Worm (Caenorhabditis elegans) whole organism, L4 larva: ENCODE measurements around the gene gst-1.
A peak's percentile ranks its signal among the peaks of the same experiment; 100 is the strongest.

Experiments used
- F44E2.7 ChIP-seq: fragments of 200-800 bp; sonication (Bioruptor generic); IDR thresholded peaks from 2 replicates; pipeline ENCODE4 v2.1.2; 2022; ENCODE audit warnings: missing genetic modification characterization, missing compliant biosample characterization
- Y48G9A.11 ChIP-seq: fragments of 200-800 bp; sonication (Bioruptor generic); IDR thresholded peaks from 2 replicates; pipeline ENCODE4 v1.3.6; 2022; ENCODE audit warnings: missing genetic modification reagents, missing genetic modification characterization, missing compliant biosample characterization
- Y5F2A.4 ChIP-seq: fragments of 200-800 bp; sonication (Bioruptor generic); optimal IDR thresholded peaks from 2 replicates; lab custom pipeline; 2018; ENCODE audit warnings: mild to moderate bottlenecking, missing genetic modification characterization, missing compliant biosample characterization
- aha-1 ChIP-seq: fragments of 150-350 bp; peaks from one replicate; lab custom pipeline; 2014; ENCODE audit warnings: missing biosample characterization, missing genetic modification characterization
- aly-2 ChIP-seq: sonication (generic microtip); optimal IDR thresholded peaks from 2 replicates; lab custom pipeline; 2018; ENCODE audit warnings: missing biosample characterization, missing genetic modification characterization
- ama-1 ChIP-seq: fragments of 150-350 bp; optimal IDR thresholded peaks from 2 replicates; lab custom pipeline; 2014; ENCODE audit warnings: inconsistent platforms, mixed read lengths
- ceh-62 ChIP-seq: sonication (generic microtip); optimal IDR thresholded peaks from 2 replicates; lab custom pipeline; 2017; ENCODE audit warnings: missing biosample characterization, missing genetic modification characterization
- ces-1 ChIP-seq: fragments of 150-350 bp; sonication (generic microtip); optimal IDR thresholded peaks from 4 replicates; lab custom pipeline; 2014; ENCODE audit warnings: missing biosample characterization, missing genetic modification reagents, missing genetic modification characterization
- daf-16 ChIP-seq, 3 experiments: sonication (generic microtip); optimal IDR thresholded peaks; 2 replicates each; lab custom pipeline; 2016 to 2017; ENCODE audit warnings: missing genetic modification characterization in 3 of 3, missing genetic modification reagents in 3 of 3, mild to moderate bottlenecking in 2 of 3, missing compliant biosample characterization in 2 of 3, missing biosample characterization in 1 of 3, moderate library complexity in 1 of 3
- daf-19 ChIP-seq: fragments of 200-800 bp; sonication (Bioruptor generic); conservative IDR thresholded peaks from 2 replicates; pipeline ENCODE4 v1.3.6; 2022; ENCODE audit warnings: missing genetic modification characterization, missing compliant biosample characterization
- dmd-8 ChIP-seq: fragments of 200-800 bp; sonication (Bioruptor generic); IDR thresholded peaks from 2 replicates; pipeline ENCODE4 v1.3.6; 2022; ENCODE audit warnings: missing genetic modification characterization, missing compliant biosample characterization
- dve-1 ChIP-seq: sonication (generic microtip); optimal IDR thresholded peaks from 2 replicates; lab custom pipeline; 2017; ENCODE audit warnings: antibody characterized with exemption, mild to moderate bottlenecking, missing genetic modification characterization, missing compliant biosample characterization; ENCODE audit not compliant: insufficient read depth
- egl-27 ChIP-seq: sonication (generic microtip); optimal IDR thresholded peaks from 3 replicates; lab custom pipeline; 2017; ENCODE audit warnings: missing biosample characterization, missing genetic modification reagents, missing genetic modification characterization
- fkh-10 ChIP-seq: fragments of 150-350 bp; optimal IDR thresholded peaks from 2 replicates; lab custom pipeline; 2014; ENCODE audit warnings: missing biosample characterization, missing genetic modification reagents, missing genetic modification characterization
- fos-1 ChIP-seq: fragments of 150-350 bp; optimal IDR thresholded peaks from 2 replicates; lab custom pipeline; 2014; ENCODE audit warnings: missing biosample characterization, missing genetic modification characterization
- hlh-11 ChIP-seq: fragments of 200-800 bp; sonication (Bioruptor generic); optimal IDR thresholded peaks from 2 replicates; lab custom pipeline; 2018; ENCODE audit warnings: mild to moderate bottlenecking, missing genetic modification characterization, missing compliant biosample characterization
- hlh-30 ChIP-seq: sonication (generic microtip); optimal IDR thresholded peaks from 2 replicates; lab custom pipeline; 2017; ENCODE audit warnings: antibody characterized with exemption, mild to moderate bottlenecking, missing genetic modification characterization, missing compliant biosample characterization; ENCODE audit not compliant: insufficient read depth
- lin-1 ChIP-seq: fragments of 200-800 bp; sonication (Bioruptor generic); IDR thresholded peaks from 2 replicates; pipeline ENCODE4 v1.3.6; 2022; ENCODE audit warnings: missing genetic modification reagents, missing genetic modification characterization, missing compliant biosample characterization
- lin-38 ChIP-seq: fragments of 200-800 bp; sonication (Bioruptor generic); IDR thresholded peaks from 2 replicates; pipeline ENCODE4 v1.3.6; 2022; ENCODE audit warnings: missing genetic modification reagents, missing genetic modification characterization, missing compliant biosample characterization
- lir-3 ChIP-seq: sonication (generic microtip); optimal IDR thresholded peaks from 2 replicates; lab custom pipeline; 2016; ENCODE audit warnings: mild to moderate bottlenecking, missing genetic modification characterization, missing compliant biosample characterization
- madf-9 ChIP-seq: fragments of 200-800 bp; sonication (Bioruptor generic); conservative IDR thresholded peaks from 2 replicates; pipeline ENCODE4 v1.3.6; 2022; ENCODE audit warnings: missing genetic modification reagents, missing genetic modification characterization, missing compliant biosample characterization
- nhr-111 ChIP-seq: fragments of 200-800 bp; sonication (Bioruptor generic); optimal IDR thresholded peaks from 2 replicates; lab custom pipeline; 2018; ENCODE audit warnings: mild to moderate bottlenecking, missing genetic modification characterization, missing compliant biosample characterization
- nhr-237 ChIP-seq: sonication (generic microtip); optimal IDR thresholded peaks from 2 replicates; lab custom pipeline; 2017; ENCODE audit warnings: missing biosample characterization, missing genetic modification characterization
- nhr-28 ChIP-seq: fragments of 150-350 bp; optimal IDR thresholded peaks from 2 replicates; lab custom pipeline; 2014; ENCODE audit warnings: missing biosample characterization, missing genetic modification characterization
- nhr-42 ChIP-seq: fragments of 200-800 bp; sonication (Bioruptor generic); IDR thresholded peaks from 2 replicates; pipeline ENCODE4 v1.3.6; 2022; ENCODE audit warnings: missing genetic modification characterization, missing compliant biosample characterization
- rbr-2 ChIP-seq: sonication (generic microtip); optimal IDR thresholded peaks from 2 replicates; lab custom pipeline; 2016; ENCODE audit warnings: missing genotype, missing genetic modification characterization, missing compliant biosample characterization
- saeg-2 ChIP-seq: fragments of 200-800 bp; sonication (Bioruptor generic); IDR thresholded peaks from 2 replicates; pipeline ENCODE4 v1.3.6; 2022; ENCODE audit warnings: missing genetic modification reagents, missing genetic modification characterization, missing compliant biosample characterization
- set-16 ChIP-seq: fragments of 200-800 bp; sonication (Bioruptor generic); IDR thresholded peaks from 2 replicates; pipeline ENCODE4 v1.3.6; 2022; ENCODE audit warnings: missing genetic modification reagents, missing genetic modification characterization, missing compliant biosample characterization
- snpc-1.2 ChIP-seq: fragments of 200-800 bp; sonication (Bioruptor generic); IDR thresholded peaks from 2 replicates; pipeline ENCODE4 v1.3.6; 2022; ENCODE audit warnings: missing genetic modification reagents, missing genetic modification characterization, missing compliant biosample characterization
- snpc-4 ChIP-seq: fragments of 150-350 bp; optimal IDR thresholded peaks from 2 replicates; lab custom pipeline; 2014; ENCODE audit warnings: missing biosample characterization, missing genetic modification characterization
- tra-1 ChIP-seq: fragments of 200-800 bp; sonication (Bioruptor generic); IDR thresholded peaks from 2 replicates; pipeline ENCODE4 v1.3.6; 2022; ENCODE audit warnings: missing genetic modification reagents, missing genetic modification characterization, missing compliant biosample characterization
- unc-62 ChIP-seq, 3 experiments: fragments of 150-350 bp in 1 of 3; sonication (generic microtip); optimal IDR thresholded peaks in 2 of 3; peaks in 1 of 3; 1 replicate in 1 of 3; 2 replicates in 2 of 3; lab custom pipeline; 2014 to 2017; ENCODE audit warnings: missing biosample characterization in 3 of 3, missing genetic modification characterization in 3 of 3, missing genetic modification reagents in 3 of 3, missing genotype in 1 of 3
- zag-1 ChIP-seq: fragments of 150-350 bp; optimal IDR thresholded peaks from 2 replicates; lab custom pipeline; 2014; ENCODE audit warnings: missing biosample characterization, missing genetic modification characterization
- zfp-3 ChIP-seq: fragments of 200-800 bp; sonication (Bioruptor generic); conservative IDR thresholded peaks from 2 replicates; pipeline ENCODE4 v1.3.6; 2022; ENCODE audit warnings: missing genetic modification reagents, missing genetic modification characterization, missing compliant biosample characterization
- zip-11 ChIP-seq: fragments of 200-800 bp; sonication (Bioruptor generic); IDR thresholded peaks from 2 replicates; pipeline ENCODE4 v1.3.6; 2022; ENCODE audit warnings: missing genetic modification characterization, missing compliant biosample characterization

Gene gst-1

ce11 chrIII:9077708-9078107 lies 18.6 kb downstream of the gst-1 start, which contains the start of gene F02A9.1:
Gene F02A9.1, minus strand, starts transcription at chrIII:9077808.
- no peak for TF ChIP-seq tra-1 (GFP tag; lab: Robert Waterston, UW)
- no peak for TF ChIP-seq lir-3 (tag; lab: Kevin White, UChicago)
- no peak for TF ChIP-seq hlh-30
- TF ChIP-seq rbr-2 (tag; lab: Kevin White, UChicago), result no peak
- TF ChIP-seq F44E2.7 (GFP tag; lab: Robert Waterston, UW), result no peak
- TF ChIP-seq Y5F2A.4, result no peak
- no peak for TF ChIP-seq nhr-111 (GFP tag; lab: Kevin White, UChicago)
- TF ChIP-seq snpc-1.2 (GFP tag; lab: Robert Waterston, UW), result no peak
- no peak for TF ChIP-seq egl-27 (tag; lab: Kevin White, UChicago)
- no peak for TF ChIP-seq nhr-42
- TF ChIP-seq zfp-3, result no peak
- no peak for TF ChIP-seq aly-2 (tag; lab: Kevin White, UChicago)

DNA sequence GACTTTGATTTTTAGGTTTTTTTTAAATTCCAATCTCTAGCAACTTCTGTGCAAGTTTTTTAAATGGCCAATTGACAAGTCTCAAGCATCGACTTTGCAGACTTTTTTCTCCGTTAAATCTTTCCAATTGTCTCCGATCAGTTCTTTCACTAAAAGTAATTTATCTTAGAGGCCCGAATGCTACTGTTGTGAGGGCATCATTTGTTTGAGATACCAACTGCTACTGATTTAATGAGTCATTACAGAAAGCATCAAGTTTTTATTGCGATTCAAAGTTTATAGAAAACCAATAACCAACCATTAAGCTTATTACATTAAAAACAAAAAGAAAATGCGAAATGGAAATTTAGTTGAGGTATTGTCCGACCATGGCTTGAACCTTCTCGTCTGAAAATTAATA lies 21.0 kb downstream of the gst-1 start:
- TF ChIP-seq aha-1 (tag; lab: Kevin White, UChicago) (peak; percentile 22), nhr-237 (tag; lab: Kevin White, UChicago) (no peak)

ce11 chrIII:9081055-9081454 lies 21.9 kb downstream of the gst-1 start, which contains the start of gene far-1:
Gene far-1, minus strand, starts transcription at chrIII:9081179.
- no peak for TF ChIP-seq zag-1
- peak in 1 of 2 experiments; percentile 48 for TF ChIP-seq unc-62 (GFP tag; optimal IDR thresholded peaks at IDR 0.05 in 1 of 2; lab: Kevin White, UChicago)
- no peak for TF ChIP-seq unc-62 (tag; optimal IDR thresholded peaks at IDR 0.05; lab: Kevin White, UChicago)

- no peak for TF ChIP-seq saeg-2 (GFP tag; lab: Robert Waterston, UW)
- peak; percentile 75 for TF ChIP-seq set-16 (GFP tag; lab: Robert Waterston, UW)
- no peak for TF ChIP-seq lin-38
- no peak for TF ChIP-seq fkh-10
- no peak for TF ChIP-seq hlh-11 (tag; lab: Kevin White, UChicago)
- no peak for TF ChIP-seq madf-9 (GFP tag; lab: Robert Waterston, UW)
- peak in 1 of 2 experiments; percentile 16 for TF ChIP-seq unc-62 (GFP tag; optimal IDR thresholded peaks at IDR 0.05 in 1 of 2; lab: Kevin White, UChicago)
- TF ChIP-seq unc-62 (tag; optimal IDR thresholded peaks at IDR 0.05; lab: Kevin White, UChicago), result no peak
- TF ChIP-seq ceh-62 (tag; lab: Kevin White, UChicago), result no peak
- TF ChIP-seq lin-1 (GFP tag; lab: Robert Waterston, UW), result no peak
- TF ChIP-seq, all 104 proteins: peak for 2
These were observed 22.6 kb downstream of the gst-1 start, which contains the start of gene far-2 for ce11 chrIII:9081763-9082162. Gene far-2, plus strand, starts transcription at chrIII:9081828.

DNA sequence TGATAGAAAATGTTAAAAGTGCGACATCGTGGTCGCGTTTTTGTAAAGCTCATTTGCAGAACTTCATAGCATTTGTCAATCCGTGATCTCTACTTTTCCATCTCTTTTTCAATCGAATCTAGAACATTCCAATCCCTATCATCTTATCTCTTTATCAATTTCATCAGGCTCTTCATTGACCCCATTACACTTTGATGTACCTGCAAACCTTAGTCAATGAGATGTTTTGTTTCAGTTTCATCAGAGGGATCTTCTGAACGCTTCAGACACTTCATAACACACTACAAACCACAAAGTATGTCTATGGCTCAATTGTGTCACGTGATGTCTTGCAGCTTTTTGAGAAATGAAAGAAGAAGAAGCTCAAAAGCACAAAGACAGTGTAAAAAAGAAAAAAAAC lies 24.0 kb downstream of the gst-1 start:
- TF ChIP-seq lin-1 (GFP tag; lab: Robert Waterston, UW) (no peak), nhr-28 (tag; lab: Kevin White, UChicago) (peak; percentile 59), ama-1 (lab: Kevin White, UChicago) (no peak), dmd-8 (GFP tag; lab: Robert Waterston, UW) (no peak), snpc-4 (no peak), nhr-237 (tag; lab: Kevin White, UChicago) (no peak), ces-1 (GFP tag; lab: Kevin White, UChicago) (no peak), aha-1 (tag; lab: Kevin White, UChicago) (peak; percentile 69), lir-3 (tag; lab: Kevin White, UChicago) (no peak), daf-19 (GFP tag; lab: Robert Waterston, UW) (no peak), dve-1 (tag; lab: Kevin White, UChicago) (no peak), Y48G9A.11 (GFP tag; lab: Robert Waterston, UW) (no peak), zip-11 (GFP tag; lab: Robert Waterston, UW) (no peak), daf-16 (GFP tag; optimal IDR thresholded peaks at IDR 0.05; lab: Kevin White, UChicago) (peak in 1 of 2 experiments; percentile 75), daf-16 (tag; optimal IDR thresholded peaks at IDR 0.05; lab: Kevin White, UChicago) (no peak), fos-1 (tag; lab: Kevin White, UChicago) (no peak), hlh-11 (tag; lab: Kevin White, UChicago) (peak; percentile 52), unc-62 (GFP tag; optimal IDR thresholded peaks at IDR 0.05 in 1 of 2; lab: Kevin White, UChicago) (peak in 1 of 2 experiments; percentile 84), unc-62 (tag; optimal IDR thresholded peaks at IDR 0.05; lab: Kevin White, UChicago) (no peak), hlh-30 (peak; percentile 16)
